Fruit fly (Drosophila melanogaster) whole organism, embryonic: ENCODE measurements around the gene dpr2.

ENCODE experiments used
- C15 ChIP-seq: fragments of 200-800 bp; sonication (Bioruptor generic); IDR thresholded peaks from 3 replicates; pipeline ENCODE4 v1.3.6; 2022; ENCODE audit warnings: missing biosample characterization, missing genetic modification characterization
- CG11093 ChIP-seq: fragments of 200-800 bp; sonication (Bioruptor generic); IDR thresholded peaks from 3 replicates; pipeline ENCODE4 v1.3.6; 2022; ENCODE audit warnings: missing biosample characterization, missing genetic modification characterization
- CG11398 ChIP-seq: fragments of 200-800 bp; sonication (Bioruptor generic); optimal IDR thresholded peaks from 2 replicates; lab custom pipeline; 2016; ENCODE audit warnings: missing biosample characterization, missing genetic modification characterization
- CG11456 ChIP-seq: fragments of 200-800 bp; sonication (Bioruptor generic); IDR thresholded peaks from 3 replicates; pipeline ENCODE4 v1.3.6; 2022; ENCODE audit warnings: missing biosample characterization, missing genetic modification characterization
- CG11695 ChIP-seq: fragments of 200-800 bp; sonication (Bioruptor generic); IDR thresholded peaks from 3 replicates; pipeline ENCODE4 v1.3.6; 2022; ENCODE audit warnings: missing biosample characterization, missing genetic modification characterization
- CG11696 ChIP-seq: fragments of 200-800 bp; sonication (Bioruptor generic); IDR thresholded peaks from 2 replicates; pipeline ENCODE4 v1.3.6; 2022; ENCODE audit warnings: missing biosample characterization, missing genetic modification characterization
- CG15073 ChIP-seq: fragments of 200-800 bp; sonication (Bioruptor generic); optimal IDR thresholded peaks from 2 replicates; lab custom pipeline; 2016; ENCODE audit warnings: missing biosample characterization, missing genetic modification characterization
- CG15514 ChIP-seq: fragments of 200-800 bp; sonication (Bioruptor generic); optimal IDR thresholded peaks from 3 replicates; lab custom pipeline; 2017; ENCODE audit warnings: missing biosample characterization, missing genetic modification characterization, mild to moderate bottlenecking, moderate library complexity, missing genetic modification reagents
- CG16813 ChIP-seq: fragments of 200-800 bp; sonication (Bioruptor generic); IDR thresholded peaks from 3 replicates; pipeline ENCODE4 v1.3.6; 2022; ENCODE audit warnings: missing biosample characterization, missing genetic modification characterization; ENCODE audit not compliant: partially characterized antibody
- CG16815 ChIP-seq: fragments of 200-800 bp; sonication (Bioruptor generic); optimal IDR thresholded peaks from 3 replicates; lab custom pipeline; 2017; ENCODE audit warnings: missing biosample characterization, mild to moderate bottlenecking, missing genetic modification characterization
- CG17186 ChIP-seq: fragments of 200-800 bp; sonication (Bioruptor generic); optimal IDR thresholded peaks from 3 replicates; lab custom pipeline; 2017; ENCODE audit warnings: missing biosample characterization, missing genetic modification reagents, missing genetic modification characterization
- CG32772 ChIP-seq: fragments of 200-800 bp; sonication (Bioruptor generic); IDR thresholded peaks from 2 replicates; pipeline ENCODE4 v1.3.6; 2022; ENCODE audit warnings: missing biosample characterization, missing genetic modification characterization
- CG33213 ChIP-seq: fragments of 200-800 bp; sonication (Bioruptor generic); optimal IDR thresholded peaks from 3 replicates; lab custom pipeline; 2016; ENCODE audit warnings: missing biosample characterization, missing genetic modification characterization
- CG34422 ChIP-seq: fragments of 200-800 bp; sonication (Bioruptor generic); IDR thresholded peaks from 3 replicates; pipeline ENCODE4 v1.3.6; 2022; ENCODE audit warnings: missing biosample characterization, missing genetic modification characterization
- CG3726 ChIP-seq: fragments of 200-800 bp; sonication (Bioruptor generic); IDR thresholded peaks from 3 replicates; pipeline ENCODE4, ENCODE4 v1.3.6; 2022; ENCODE audit warnings: missing biosample characterization, missing genetic modification characterization
- CG6254 ChIP-seq: fragments of 200-800 bp; sonication (Bioruptor generic); optimal IDR thresholded peaks from 3 replicates; lab custom pipeline; 2017; ENCODE audit warnings: mild to moderate bottlenecking, missing biosample characterization, missing genetic modification reagents, missing genetic modification characterization
- CG6813 ChIP-seq: fragments of 200-800 bp; sonication (Bioruptor generic); optimal IDR thresholded peaks from 2 replicates; lab custom pipeline; 2017; ENCODE audit warnings: missing biosample characterization, missing genetic modification characterization, mild to moderate bottlenecking, moderate library complexity, missing genetic modification reagents
- CG6854 ChIP-seq: fragments of 200-800 bp; sonication (Bioruptor generic); optimal IDR thresholded peaks from 3 replicates; lab custom pipeline; 2017; ENCODE audit warnings: missing biosample characterization, mild to moderate bottlenecking, missing genetic modification characterization
- CG7556 ChIP-seq: fragments of 200-800 bp; sonication (Bioruptor generic); optimal IDR thresholded peaks from 2 replicates; lab custom pipeline; 2017; ENCODE audit warnings: missing biosample characterization, mild to moderate bottlenecking, missing genetic modification characterization
- CG7839 ChIP-seq: fragments of 200-800 bp; sonication (Bioruptor generic); optimal IDR thresholded peaks from 3 replicates; lab custom pipeline; 2018; ENCODE audit warnings: missing biosample characterization, mild to moderate bottlenecking, missing genetic modification characterization, moderate library complexity
- CG7963 ChIP-seq: fragments of 200-800 bp; sonication (Bioruptor generic); IDR thresholded peaks from 3 replicates; pipeline ENCODE4 v1.3.6; 2022; ENCODE audit warnings: missing biosample characterization, missing genetic modification characterization; ENCODE audit not compliant: partially characterized antibody
- Camta ChIP-seq: fragments of 200-800 bp; sonication (Bioruptor generic); optimal IDR thresholded peaks from 2 replicates; lab custom pipeline; 2016; ENCODE audit warnings: missing biosample characterization, missing genetic modification characterization
- Fer2 ChIP-seq: fragments of 200-800 bp; sonication (Bioruptor generic); optimal IDR thresholded peaks from 2 replicates; lab custom pipeline; 2018; ENCODE audit warnings: missing biosample characterization, mild to moderate bottlenecking, missing genetic modification characterization, moderate library complexity
- H2.0 ChIP-seq: fragments of 200-800 bp; sonication (Bioruptor generic); IDR thresholded peaks from 2 replicates; pipeline ENCODE4 v1.3.6; 2022; ENCODE audit warnings: missing biosample characterization, missing genetic modification characterization
- HLH4C ChIP-seq: fragments of 200-800 bp; sonication (Bioruptor generic); IDR thresholded peaks from 3 replicates; pipeline ENCODE4 v1.3.6; 2022; ENCODE audit warnings: missing biosample characterization, missing genetic modification characterization; ENCODE audit not compliant: partially characterized antibody
- Hand ChIP-seq: fragments of 200-800 bp; sonication (Bioruptor generic); optimal IDR thresholded peaks from 2 replicates; lab custom pipeline; 2017; ENCODE audit warnings: mild to moderate bottlenecking, missing biosample characterization, missing genetic modification reagents, missing genetic modification characterization
- Mrtf ChIP-seq: fragments of 200-800 bp; sonication (Bioruptor generic); IDR thresholded peaks from 3 replicates; pipeline ENCODE4 v1.3.6; 2022; ENCODE audit warnings: missing biosample characterization, missing genetic modification characterization
- Pdp1 ChIP-seq, 2 experiments: fragments of 200-800 bp; sonication (Bioruptor generic); optimal IDR thresholded peaks; 3 replicates each; lab custom pipeline; 2016; ENCODE audit warnings: missing biosample characterization in 2 of 2, missing genetic modification characterization in 2 of 2, mild to moderate bottlenecking in 1 of 2, moderate library complexity in 1 of 2
- Side ChIP-seq: fragments of 200-800 bp; sonication (Bioruptor generic); optimal IDR thresholded peaks from 2 replicates; lab custom pipeline; 2016; ENCODE audit warnings: missing biosample characterization, missing genetic modification characterization
- aop ChIP-seq: fragments of 200-800 bp; sonication (Bioruptor generic); IDR thresholded peaks from 2 replicates; pipeline ENCODE4 v1.3.6; 2022; ENCODE audit warnings: missing biosample characterization, missing genetic modification characterization
- cwo ChIP-seq: fragments of 200-800 bp; sonication (Bioruptor generic); optimal IDR thresholded peaks from 3 replicates; lab custom pipeline; 2017; ENCODE audit warnings: missing biosample characterization, missing genetic modification characterization, mild to moderate bottlenecking, moderate library complexity, missing genetic modification reagents
- dimm ChIP-seq: fragments of 200-800 bp; sonication (Bioruptor generic); IDR thresholded peaks from 2 replicates; pipeline ENCODE4 v1.3.6; 2022; ENCODE audit warnings: missing biosample characterization, missing genetic modification characterization
- ems ChIP-seq: fragments of 200-800 bp; sonication (Bioruptor generic); optimal IDR thresholded peaks from 3 replicates; lab custom pipeline; 2016; ENCODE audit warnings: missing biosample characterization, missing genetic modification characterization
- fru ChIP-seq: fragments of >200 bp; optimal IDR thresholded peaks from 2 replicates; lab custom pipeline; 2017
- ham ChIP-seq: fragments of 200-800 bp; sonication (Bioruptor generic); IDR thresholded peaks from 2 replicates; pipeline ENCODE4 v1.3.6; 2022; ENCODE audit warnings: missing biosample characterization, missing genetic modification characterization
- her ChIP-seq: fragments of 200-800 bp; sonication (Bioruptor generic); optimal IDR thresholded peaks from 2 replicates; lab custom pipeline; 2016; ENCODE audit warnings: missing biosample characterization, missing genetic modification characterization
- hth ChIP-seq: fragments of >200 bp; optimal IDR thresholded peaks from 2 replicates; lab custom pipeline; 2017; ENCODE audit warnings: inconsistent platforms
- knrl ChIP-seq: fragments of 200-800 bp; sonication (Bioruptor generic); IDR thresholded peaks from 3 replicates; pipeline ENCODE4 v1.3.6; 2022; ENCODE audit warnings: missing biosample characterization, missing genetic modification characterization; ENCODE audit not compliant: partially characterized antibody
- lbe ChIP-seq: fragments of 200-800 bp; sonication (Bioruptor generic); optimal IDR thresholded peaks from 2 replicates; lab custom pipeline; 2016; ENCODE audit warnings: missing biosample characterization, mild to moderate bottlenecking, missing genetic modification characterization
- luna ChIP-seq: fragments of 200-800 bp; sonication (Bioruptor generic); optimal IDR thresholded peaks from 2 replicates; lab custom pipeline; 2016; ENCODE audit warnings: missing biosample characterization, missing genetic modification characterization
- pan ChIP-seq, 4 experiments: fragments of >200 bp in 3 of 4; fragments of 200-800 bp in 1 of 4; sonication (Bioruptor generic) in 1 of 4; optimal IDR thresholded peaks in 3 of 4; IDR thresholded peaks in 1 of 4; 2 replicates each; pipeline versions ENCODE4 v1.3.6 to Lab custom; 2017 to 2022; ENCODE audit warnings: missing biosample characterization in 2 of 4, missing genetic modification characterization in 2 of 4, mixed read lengths in 1 of 4
- ro ChIP-seq: fragments of 200-800 bp; sonication (Bioruptor generic); IDR thresholded peaks from 2 replicates; pipeline ENCODE4 v1.3.6; 2022; ENCODE audit warnings: missing biosample characterization, missing genetic modification characterization
- salm ChIP-seq: fragments of 200-800 bp; sonication (Bioruptor generic); optimal IDR thresholded peaks from 2 replicates; lab custom pipeline; 2018; ENCODE audit warnings: missing biosample characterization, mild to moderate bottlenecking, missing genetic modification characterization
- sc ChIP-seq, 3 experiments: fragments of >200 bp in 2 of 3; fragments of 200-800 bp in 1 of 3; sonication (Bioruptor generic) in 1 of 3; optimal IDR thresholded peaks; 2 replicates in 2 of 3; 3 replicates in 1 of 3; lab custom pipeline; 2017; ENCODE audit warnings: mild to moderate bottlenecking in 1 of 3, missing biosample characterization in 1 of 3, missing genetic modification characterization in 1 of 3, missing genetic modification reagents in 1 of 3
- slbo ChIP-seq: fragments of 200-800 bp; sonication (Bioruptor generic); IDR thresholded peaks from 2 replicates; pipeline ENCODE4 v1.3.6; 2022; ENCODE audit warnings: missing biosample characterization, missing genetic modification characterization
- sqz ChIP-seq: fragments of 200-800 bp; sonication (Bioruptor generic); optimal IDR thresholded peaks from 3 replicates; lab custom pipeline; 2018; ENCODE audit warnings: missing biosample characterization, mild to moderate bottlenecking, missing genetic modification characterization
- vnd ChIP-seq: fragments of 200-800 bp; sonication (Bioruptor generic); IDR thresholded peaks from 3 replicates; pipeline ENCODE4 v1.3.6; 2022; ENCODE audit warnings: missing biosample characterization, missing genetic modification characterization; ENCODE audit not compliant: partially characterized antibody
- wek ChIP-seq: fragments of 200-800 bp; sonication (Bioruptor generic); optimal IDR thresholded peaks from 3 replicates; lab custom pipeline; 2018; ENCODE audit warnings: missing biosample characterization, mild to moderate bottlenecking, missing genetic modification characterization, moderate library complexity

The dpr2 gene

DNA sequence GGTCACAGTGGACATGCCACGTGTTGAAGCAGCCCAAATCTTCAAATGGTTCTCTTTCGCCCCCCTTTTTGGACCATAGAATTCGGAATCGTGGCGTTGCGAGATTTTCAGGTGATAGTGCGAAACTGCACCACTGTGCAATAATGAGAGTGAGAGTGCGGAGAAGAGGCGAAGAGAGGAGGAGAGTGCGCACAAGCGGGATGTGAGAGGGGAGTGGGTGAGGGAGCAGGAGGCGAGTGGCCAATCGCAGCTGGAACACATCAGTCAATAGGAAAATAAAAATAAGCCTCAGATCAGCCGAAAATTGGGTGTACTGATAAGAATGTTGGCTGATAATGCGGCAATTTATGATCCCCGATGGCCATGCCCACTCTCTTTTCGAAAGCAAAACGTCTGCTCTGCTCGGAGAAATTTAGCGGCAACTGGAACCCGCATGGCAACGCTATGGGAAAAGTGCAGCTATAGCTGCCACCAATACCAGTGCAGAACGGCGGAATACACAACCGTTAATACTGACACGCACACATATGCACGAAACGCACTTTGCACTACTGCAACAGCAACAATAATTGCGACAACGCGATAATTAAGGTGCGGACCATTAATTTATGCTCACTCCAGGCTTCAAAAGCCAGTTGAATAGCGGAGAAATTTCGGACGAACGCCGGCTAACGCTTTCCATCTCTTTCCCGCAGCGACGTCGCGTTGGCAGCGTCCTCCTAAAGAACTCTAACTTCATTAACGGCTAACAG, 3.5 kb upstream of the dpr2 start (continued):
- TF ChIP-seq CG7963 (GFP tag; lab: Robert Waterston, UW) = 0 out of 3 replicates have a peak, but pooled peaks have one; percentile 9
- no peak for TF ChIP-seq CG11456
- TF ChIP-seq CG32772 (GFP tag; lab: Robert Waterston, UW) = no peak
- TF ChIP-seq cwo = no peak
- no peak for TF ChIP-seq wek (GFP tag; lab: Kevin White, UChicago)
- TF ChIP-seq sc (optimal IDR thresholded peaks at IDR 0.05; lab: Kevin White, UChicago) = no peak
- no peak for TF ChIP-seq sc (GFP tag; optimal IDR thresholded peaks at IDR 0.05; lab: Kevin White, UChicago)
- TF ChIP-seq Side (GFP tag; lab: Kevin White, UChicago) = peak; percentile 18
- no peak for TF ChIP-seq hth (lab: Kevin White, UChicago)
- no peak for TF ChIP-seq dimm (GFP tag; lab: Robert Waterston, UW)
- no peak for TF ChIP-seq ems (GFP tag; lab: Kevin White, UChicago)
- no peak for TF ChIP-seq pan (optimal IDR thresholded peaks at IDR 0.05; lab: Kevin White, UChicago)
- no peak for TF ChIP-seq pan (GFP tag; optimal IDR thresholded peaks at IDR 0.05 in 1 of 2, IDR thresholded peaks at IDR 0.05 in 1 of 2)
- no peak for TF ChIP-seq luna (GFP tag; lab: Kevin White, UChicago)
- peak; percentile 5 for TF ChIP-seq CG15514 (GFP tag; lab: Kevin White, UChicago)
- 0 out of 3 replicates have a peak, but pooled peaks have one; percentile 49 for TF ChIP-seq CG11695 (GFP tag; lab: Robert Waterston, UW)
- TF ChIP-seq Fer2 (tag; lab: Kevin White, UChicago) = no peak
- TF ChIP-seq CG16815 (GFP tag; lab: Kevin White, UChicago) = no peak
- TF ChIP-seq fru = no peak
- TF ChIP-seq lbe (GFP tag; lab: Kevin White, UChicago) = no peak
- TF ChIP-seq Mrtf = no peak
- TF ChIP-seq CG3726 = no peak
- TF ChIP-seq ham (GFP tag; lab: Robert Waterston, UW) = no peak
- TF ChIP-seq H2.0 (GFP tag; lab: Robert Waterston, UW) = no peak
- peak; percentile 1 for TF ChIP-seq CG6254 (GFP tag; lab: Kevin White, UChicago)
- no peak for TF ChIP-seq Hand (GFP tag; lab: Kevin White, UChicago)
- TF ChIP-seq salm (tag; lab: Kevin White, UChicago) = no peak
- no peak for TF ChIP-seq Pdp1 (GFP tag; optimal IDR thresholded peaks at IDR 0.05; lab: Kevin White, UChicago)
- 0 out of 3 replicates have a peak, but pooled peaks have one; percentile 11 for TF ChIP-seq knrl (GFP tag; lab: Robert Waterston, UW)
- TF ChIP-seq her (GFP tag; lab: Kevin White, UChicago) = peak; percentile 41
- TF ChIP-seq aop (GFP tag; lab: Robert Waterston, UW) = no peak
- TF ChIP-seq CG11696 = no peak
- TF ChIP-seq HLH4C = 0 out of 3 replicates have a peak, but pooled peaks have one; percentile 37
- no peak for TF ChIP-seq C15 (GFP tag; lab: Robert Waterston, UW)
- TF ChIP-seq slbo (GFP tag; lab: Robert Waterston, UW) = no peak
- TF ChIP-seq CG33213 = peak; percentile 1
- TF ChIP-seq Camta (GFP tag; lab: Kevin White, UChicago) = no peak
- TF ChIP-seq CG34422 (GFP tag; lab: Robert Waterston, UW) = peak; percentile 72; the same call in 2 of the 3 replicates
- TF ChIP-seq vnd (GFP tag; lab: Robert Waterston, UW) = no peak
- 0 out of 3 replicates have a peak, but pooled peaks have one; percentile 13 for TF ChIP-seq CG16813
- TF ChIP-seq CG7556 = no peak
- no peak for TF ChIP-seq CG11093 (GFP tag; lab: Robert Waterston, UW)
- no peak for TF ChIP-seq CG15073 (GFP tag; lab: Kevin White, UChicago)
- TF ChIP-seq CG17186 = peak; percentile 29
- TF ChIP-seq CG6854 (GFP tag; lab: Kevin White, UChicago) = no peak
- no peak for TF ChIP-seq CG6813 (GFP tag; lab: Kevin White, UChicago)
- TF ChIP-seq ro (GFP tag; lab: Robert Waterston, UW) = no peak
- no peak for TF ChIP-seq sqz (GFP tag; lab: Kevin White, UChicago)
- TF ChIP-seq CG11398 = no peak
- TF ChIP-seq CG7839 (tag; lab: Kevin White, UChicago) = no peak
